Fruit fly (Drosophila melanogaster): ENCODE measurements around the gene Yod1.

DNA sequence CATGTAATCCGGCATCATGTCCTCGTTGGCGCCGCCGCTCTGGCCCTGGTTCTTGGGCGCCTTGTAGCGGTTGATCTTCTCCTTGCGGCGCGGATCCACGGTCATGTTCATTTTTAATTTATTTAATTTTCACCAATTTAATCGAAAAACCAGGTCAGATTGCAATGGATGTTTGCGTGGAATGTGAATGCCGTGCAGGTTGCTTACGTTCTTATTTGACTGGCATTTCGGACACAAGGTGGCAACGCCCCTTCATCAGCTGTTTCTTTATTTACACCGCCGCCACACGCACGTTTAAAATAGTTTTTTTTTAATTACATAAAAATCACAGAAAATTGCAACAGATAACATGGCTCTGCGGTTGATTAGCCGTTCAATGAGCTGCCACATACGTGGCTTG, 2.5 kb downstream of the Yod1 start, which contains the start of the genes CG10674 and CG4611:
- no peak for TF ChIP-seq lz (GFP tag; optimal IDR thresholded peaks at IDR 0.05)
- no peak for TF ChIP-seq Sox102F (GFP tag; optimal IDR thresholded peaks at IDR 0.05)
- no peak for TF ChIP-seq Hr4 (GFP tag; optimal IDR thresholded peaks at IDR 0.05)
- no peak for TF ChIP-seq CG4318 (GFP tag; optimal IDR thresholded peaks at IDR 0.05)
- no peak for TF ChIP-seq Eip93F (GFP tag; optimal IDR thresholded peaks at IDR 0.05)
- no peak for TF ChIP-seq CG6276 (GFP tag; optimal IDR thresholded peaks at IDR 0.05)
- no peak for TF ChIP-seq CG3919 (GFP tag; optimal IDR thresholded peaks at IDR 0.05)
